Fruit fly (Drosophila melanogaster): ENCODE results near the gene Nf1.

Gene Nf1

dm6 chr3R:26020244-26021171 lies 37.7 kb downstream of the Nf1 start (continued):
- no peak for TF ChIP-seq Hr38 (GFP tag; optimal IDR thresholded peaks at IDR 0.05)
- TF ChIP-seq Sox15 (GFP tag; optimal IDR thresholded peaks at IDR 0.05) = peak; percentile 53
- TF ChIP-seq Met (GFP tag; optimal IDR thresholded peaks at IDR 0.05) = peak; percentile 53
- TF ChIP-seq CG15336 (GFP tag; IDR thresholded peaks at IDR 0.05) = peak; percentile 86
- peak; percentile 54 for TF ChIP-seq CG7368 (GFP tag; optimal IDR thresholded peaks at IDR 0.05)
- TF ChIP-seq Lpt (GFP tag; optimal IDR thresholded peaks at IDR 0.05) = peak; percentile 25
- TF ChIP-seq CG8119 (GFP tag; IDR thresholded peaks at IDR 0.05) = peak; percentile 83
- TF ChIP-seq net (GFP tag; optimal IDR thresholded peaks at IDR 0.05) = peak; percentile 62
- TF ChIP-seq CG6163 (GFP tag; IDR thresholded peaks at IDR 0.05) = peak; percentile 81
- TF ChIP-seq ss (GFP tag; optimal IDR thresholded peaks at IDR 0.05) = peak; percentile 9 to 61
- peak; percentile 36 for TF ChIP-seq Sox14 (GFP tag; optimal IDR thresholded peaks at IDR 0.05)
- peak; percentile 47 for TF ChIP-seq CG11902 (GFP tag; optimal IDR thresholded peaks at IDR 0.05)
- TF ChIP-seq CG1621 (tag; optimal IDR thresholded peaks at IDR 0.05) = peak; percentile 60
- TF ChIP-seq Blimp-1 (GFP tag; optimal IDR thresholded peaks at IDR 0.05) = no peak
- peak; percentile 62 for TF ChIP-seq CG8632 (GFP tag; optimal IDR thresholded peaks at IDR 0.05)
- TF ChIP-seq achi (GFP tag; optimal IDR thresholded peaks at IDR 0.05) = peak; percentile 77
- TF ChIP-seq Eip78C (GFP tag) = peak; percentile 89
- TF ChIP-seq Hr39 (GFP tag; optimal IDR thresholded peaks at IDR 0.05) = peak; percentile 36
- TF ChIP-seq CG3919 (GFP tag; optimal IDR thresholded peaks at IDR 0.05) = peak; percentile 62

dm6 chr3R:26021195-26021914 lies 38.5 kb downstream of the Nf1 start:
- TF ChIP-seq CG10631 (GFP tag; optimal IDR thresholded peaks at IDR 0.05) (peak; percentile 96), CG16779 (tag; optimal IDR thresholded peaks at IDR 0.05) (peak; percentile 89), Ets96B (tag; optimal IDR thresholded peaks at IDR 0.05) (peak; percentile 94), Eip75B (GFP tag; optimal IDR thresholded peaks at IDR 0.05) (peak; percentile 92), net (GFP tag; optimal IDR thresholded peaks at IDR 0.05) (peak; percentile 94), Sox15 (GFP tag; optimal IDR thresholded peaks at IDR 0.05) (peak; percentile 93), CG8119 (GFP tag; IDR thresholded peaks at IDR 0.05) (peak; percentile 87), CG3919 (GFP tag; optimal IDR thresholded peaks at IDR 0.05) (peak; percentile 91), CG10669 (GFP tag; optimal IDR thresholded peaks at IDR 0.05) (peak; percentile 93), Hr38 (GFP tag; optimal IDR thresholded peaks at IDR 0.05) (no peak), CG15336 (GFP tag; IDR thresholded peaks at IDR 0.05) (peak; percentile 82), CG32006 (GFP tag; optimal IDR thresholded peaks at IDR 0.05) (peak; percentile 98), Ets21C (GFP tag; optimal IDR thresholded peaks at IDR 0.05) (peak; percentile 92), fd59A (GFP tag; optimal IDR thresholded peaks at IDR 0.05) (peak; percentile 93), Smox (GFP tag; optimal IDR thresholded peaks at IDR 0.05) (peak; percentile 93), CG1621 (tag; optimal IDR thresholded peaks at IDR 0.05) (peak; percentile 60), spab (GFP tag; optimal IDR thresholded peaks at IDR 0.05) (peak; percentile 96), CG4318 (GFP tag; optimal IDR thresholded peaks at IDR 0.05) (peak; percentile 96), vri (GFP tag; optimal IDR thresholded peaks at IDR 0.05) (peak; percentile 53), Lpt (GFP tag; optimal IDR thresholded peaks at IDR 0.05) (peak; percentile 88), esn (GFP tag; optimal IDR thresholded peaks at IDR 0.05) (peak; percentile 97), dac (GFP tag; optimal IDR thresholded peaks at IDR 0.05) (peak; percentile 81), svp (GFP tag) (peak; percentile 97), CG8319 (GFP tag; optimal IDR thresholded peaks at IDR 0.05) (peak; percentile 90), pdm3 (GFP tag; optimal IDR thresholded peaks at IDR 0.05) (peak; percentile 93), ss (GFP tag; optimal IDR thresholded peaks at IDR 0.05) (peak; percentile 82 to 93), salr (GFP tag; optimal IDR thresholded peaks at IDR 0.05) (peak; percentile 61 to 98), lz (GFP tag; optimal IDR thresholded peaks at IDR 0.05) (peak; percentile 95), Blimp-1 (GFP tag; optimal IDR thresholded peaks at IDR 0.05) (peak; percentile 87), CG9139 (GFP tag; optimal IDR thresholded peaks at IDR 0.05) (peak; percentile 73), Hr4 (GFP tag; optimal IDR thresholded peaks at IDR 0.05) (peak; percentile 92), topi (GFP tag; optimal IDR thresholded peaks at IDR 0.05) (peak; percentile 95), dsx (GFP tag; optimal IDR thresholded peaks at IDR 0.05; ENCODE audit: poor library complexity, severe bottlenecking) (peak; percentile 63), CG6792 (GFP tag; optimal IDR thresholded peaks at IDR 0.05) (peak; percentile 94), CG6854 (GFP tag; optimal IDR thresholded peaks at IDR 0.05) (peak; percentile 71), CG6808 (GFP tag; optimal IDR thresholded peaks at IDR 0.05) (peak; percentile 96)
